Worm (Caenorhabditis elegans) whole organism, L2 larva: ENCODE data around the gene daf-9.

Source experiments
- C34F6.9 ChIP-seq: fragments of 150-350 bp; optimal IDR thresholded peaks from 2 replicates; lab custom pipeline; 2014; ENCODE audit warnings: missing biosample characterization, missing genetic modification characterization
- F13H6.1 ChIP-seq: sonication (generic microtip); optimal IDR thresholded peaks from 2 replicates; lab custom pipeline; 2016; ENCODE audit warnings: missing genetic modification characterization, missing compliant biosample characterization
- alr-1 ChIP-seq: fragments of 150-350 bp; optimal IDR thresholded peaks from 2 replicates; lab custom pipeline; 2014; ENCODE audit warnings: missing biosample characterization, missing genetic modification characterization
- aly-2 ChIP-seq: fragments of 150-350 bp; optimal IDR thresholded peaks from 2 replicates; lab custom pipeline; 2014; ENCODE audit warnings: missing biosample characterization, missing genetic modification characterization
- blmp-1 ChIP-seq: sonication (generic microtip); optimal IDR thresholded peaks from 2 replicates; lab custom pipeline; 2017; ENCODE audit warnings: missing genetic modification characterization, mild to moderate bottlenecking, missing compliant biosample characterization, antibody characterized with exemption, moderate library complexity; ENCODE audit not compliant: insufficient read depth
- ceh-16 ChIP-seq: fragments of 150-350 bp; optimal IDR thresholded peaks from 2 replicates; lab custom pipeline; 2014; ENCODE audit warnings: missing biosample characterization, missing genetic modification characterization
- ceh-82 ChIP-seq: fragments of 150-350 bp; optimal IDR thresholded peaks from 2 replicates; lab custom pipeline; 2014; ENCODE audit warnings: missing biosample characterization, missing genetic modification characterization
- egl-27 ChIP-seq: sonication (generic microtip); optimal IDR thresholded peaks from 3 replicates; lab custom pipeline; 2017; ENCODE audit warnings: missing biosample characterization, missing genetic modification reagents, missing genetic modification characterization
- elt-3 ChIP-seq: sonication (generic microtip); optimal IDR thresholded peaks from 2 replicates; lab custom pipeline; 2017; ENCODE audit warnings: missing biosample characterization, missing genetic modification characterization
- fos-1 ChIP-seq: fragments of 150-350 bp; optimal IDR thresholded peaks from 2 replicates; lab custom pipeline; 2014; ENCODE audit warnings: missing biosample characterization, missing genetic modification characterization
- gmeb-1 ChIP-seq: fragments of 150-350 bp; optimal IDR thresholded peaks from 2 replicates; lab custom pipeline; 2014; ENCODE audit warnings: missing biosample characterization, missing genetic modification characterization
- lin-13 ChIP-seq: fragments of 150-350 bp; optimal IDR thresholded peaks from 2 replicates; lab custom pipeline; 2014; ENCODE audit warnings: missing biosample characterization, missing genetic modification reagents, missing genetic modification characterization
- lsy-2 ChIP-seq, 2 experiments: fragments of 150-350 bp in 1 of 2; sonication (generic microtip) in 1 of 2; optimal IDR thresholded peaks; 2 replicates each; lab custom pipeline; 2014 to 2017; ENCODE audit warnings: missing biosample characterization in 2 of 2, missing genetic modification characterization in 2 of 2
- mbf-1 ChIP-seq: sonication (generic microtip); optimal IDR thresholded peaks from 2 replicates; lab custom pipeline; 2017; ENCODE audit warnings: missing biosample characterization, missing genetic modification characterization
- mdl-1 ChIP-seq, 2 experiments: fragments of 150-350 bp in 1 of 2; sonication (generic microtip) in 1 of 2; optimal IDR thresholded peaks; 2 replicates each; lab custom pipeline; 2017; ENCODE audit warnings: missing biosample characterization in 2 of 2, missing genetic modification characterization in 2 of 2
- nhr-10 ChIP-seq: sonication (generic microtip); optimal IDR thresholded peaks from 2 replicates; lab custom pipeline; 2017; ENCODE audit warnings: missing biosample characterization, missing genetic modification characterization
- nhr-11 ChIP-seq: fragments of 150-350 bp; optimal IDR thresholded peaks from 2 replicates; lab custom pipeline; 2014; ENCODE audit warnings: missing biosample characterization, missing genetic modification characterization
- nhr-129 ChIP-seq: fragments of 150-350 bp; optimal IDR thresholded peaks from 2 replicates; lab custom pipeline; 2014; ENCODE audit warnings: missing biosample characterization, missing genetic modification characterization
- nhr-21 ChIP-seq: fragments of 150-350 bp; optimal IDR thresholded peaks from 2 replicates; lab custom pipeline; 2014; ENCODE audit warnings: missing biosample characterization, missing genetic modification characterization
- nhr-23 ChIP-seq: fragments of 150-350 bp; optimal IDR thresholded peaks from 2 replicates; lab custom pipeline; 2014; ENCODE audit warnings: missing biosample characterization, missing genetic modification reagents, missing genetic modification characterization
- nhr-237 ChIP-seq: fragments of 150-350 bp; optimal IDR thresholded peaks from 2 replicates; lab custom pipeline; 2014; ENCODE audit warnings: missing biosample characterization, missing genetic modification characterization
- nhr-6 ChIP-seq: fragments of 150-350 bp; optimal IDR thresholded peaks from 2 replicates; lab custom pipeline; 2014; ENCODE audit warnings: missing biosample characterization, missing genetic modification characterization
- nhr-77 ChIP-seq: fragments of 150-350 bp; optimal IDR thresholded peaks from 2 replicates; lab custom pipeline; 2014; ENCODE audit warnings: missing biosample characterization, missing genetic modification characterization
- sem-4 ChIP-seq: fragments of 150-350 bp; optimal IDR thresholded peaks from 2 replicates; lab custom pipeline; 2014; ENCODE audit warnings: missing biosample characterization, missing genetic modification reagents, missing genetic modification characterization
- sma-9 ChIP-seq, 2 experiments: fragments of 150-350 bp in 1 of 2; sonication (generic microtip) in 1 of 2; optimal IDR thresholded peaks; 2 replicates each; lab custom pipeline; 2014 to 2016; ENCODE audit warnings: missing genetic modification characterization in 2 of 2, mild to moderate bottlenecking in 1 of 2, missing biosample characterization in 1 of 2, missing compliant biosample characterization in 1 of 2, missing genetic modification reagents in 1 of 2, moderate library complexity in 1 of 2
- snpc-4 ChIP-seq: fragments of 150-350 bp; optimal IDR thresholded peaks from 2 replicates; lab custom pipeline; 2014; ENCODE audit warnings: missing biosample characterization, missing genetic modification characterization
- unc-39 ChIP-seq: fragments of 150-350 bp; optimal IDR thresholded peaks from 2 replicates; lab custom pipeline; 2014; ENCODE audit warnings: missing biosample characterization, missing genetic modification characterization
- zag-1 ChIP-seq: fragments of 150-350 bp; optimal IDR thresholded peaks from 2 replicates; lab custom pipeline; 2014; ENCODE audit warnings: missing biosample characterization, missing genetic modification characterization
- ztf-1 ChIP-seq: fragments of 200-800 bp; sonication (Bioruptor generic); conservative IDR thresholded peaks from 2 replicates; pipeline ENCODE4 v1.3.6; 2022; ENCODE audit warnings: missing genetic modification characterization, missing compliant biosample characterization
- ztf-11 ChIP-seq: sonication (generic microtip); optimal IDR thresholded peaks from 2 replicates; lab custom pipeline; 2017; ENCODE audit warnings: missing biosample characterization, missing genetic modification characterization
- ztf-4 ChIP-seq: fragments of 150-350 bp; optimal IDR thresholded peaks from 2 replicates; lab custom pipeline; 2014; ENCODE audit warnings: missing biosample characterization, missing genetic modification characterization

The daf-9 gene

DNA sequence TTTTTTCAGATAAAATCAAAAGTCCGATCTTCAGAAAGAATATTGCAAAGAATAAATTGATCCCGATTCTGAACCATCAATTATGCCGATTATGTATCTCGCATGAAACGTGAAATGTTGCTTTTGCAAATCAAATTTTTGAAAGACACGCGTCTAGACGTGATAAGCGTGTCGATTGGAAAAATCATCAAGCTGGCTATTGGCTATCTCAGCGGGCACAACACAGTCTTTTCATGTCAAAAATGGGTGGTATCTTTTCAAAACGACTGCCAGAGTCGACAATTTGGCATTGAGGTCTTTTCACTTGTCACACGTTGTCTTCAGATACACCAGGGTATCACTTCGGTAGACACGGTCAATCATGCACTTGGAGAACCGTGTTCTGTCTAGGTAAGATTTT is at the start of gene daf-9:
TSS of gene daf-9 (plus strand) at position 301 of the 400 bp plus-strand sequence.
- TF ChIP-seq alr-1 (tag; lab: Kevin White, UChicago) (no peak), nhr-6 (no peak), nhr-237 (tag; lab: Kevin White, UChicago) (no peak), sma-9 (GFP tag; optimal IDR thresholded peaks at IDR 0.05; lab: Kevin White, UChicago) (no peak), sma-9 (tag; optimal IDR thresholded peaks at IDR 0.05; lab: Kevin White, UChicago) (no peak), fos-1 (tag; lab: Kevin White, UChicago) (no peak), mbf-1 (tag; lab: Kevin White, UChicago) (no peak), nhr-10 (no peak), nhr-11 (no peak), nhr-129 (no peak), ztf-4 (tag; lab: Kevin White, UChicago) (no peak), unc-39 (tag; lab: Kevin White, UChicago) (no peak), egl-27 (no peak), sem-4 (no peak), lin-13 (GFP tag; lab: Kevin White, UChicago) (no peak), ztf-11 (tag; lab: Kevin White, UChicago) (no peak), F13H6.1 (tag; lab: Kevin White, UChicago) (no peak), lsy-2 (tag; optimal IDR thresholded peaks at IDR 0.05; lab: Kevin White, UChicago) (no peak)

DNA sequence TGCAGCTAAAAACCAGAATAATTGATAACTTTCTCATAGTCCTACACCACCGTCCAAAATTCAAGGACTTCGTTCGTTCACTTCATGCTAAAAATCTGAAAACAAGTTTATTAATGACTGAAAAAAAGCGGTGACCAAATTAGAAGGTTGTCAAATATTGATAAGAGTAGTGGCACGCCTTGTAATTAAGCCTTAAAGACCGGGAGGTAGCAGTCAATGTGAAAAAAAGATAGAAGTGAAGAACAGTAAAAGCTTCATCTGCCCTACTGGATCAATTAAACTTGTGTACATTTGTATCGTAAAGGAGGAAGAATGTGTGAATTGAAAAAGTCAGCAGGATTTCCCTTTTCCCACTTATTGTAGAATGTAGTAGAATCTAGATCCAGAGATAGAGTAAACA is 46.3 kb upstream of the daf-9 start, which contains the start of gene tag-275:
TSS of gene tag-275 (minus strand) at position 101 of the 400 bp plus-strand sequence.
- TF ChIP-seq fos-1 (tag; lab: Kevin White, UChicago) (no peak), snpc-4 (no peak)

DNA sequence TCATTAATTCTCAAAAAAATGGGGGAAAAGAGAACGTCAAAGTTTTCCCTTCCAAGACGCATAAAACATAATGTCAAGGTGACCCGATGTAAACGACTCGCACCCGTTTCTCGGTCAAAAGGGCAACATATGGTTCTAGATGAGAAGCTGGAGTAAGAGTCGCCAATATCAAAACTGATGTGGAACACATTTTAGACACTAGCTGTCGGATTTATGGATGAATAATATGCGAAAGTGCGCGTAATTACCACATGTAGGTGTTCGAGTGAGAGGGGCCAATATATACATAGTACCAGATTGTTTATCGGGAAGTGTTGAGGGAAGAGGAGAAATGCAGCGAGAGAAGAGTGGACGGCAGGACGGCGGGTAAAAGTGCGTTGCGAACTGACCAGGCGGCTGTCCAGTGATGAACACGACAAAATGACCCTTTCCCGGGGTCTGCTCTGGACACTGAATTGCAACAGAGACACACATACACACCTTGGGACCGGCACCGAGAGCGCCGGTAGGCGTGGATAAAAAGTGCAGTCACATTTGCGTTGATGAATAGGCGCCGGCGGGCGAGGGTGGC is 45.7 kb upstream of the daf-9 start:
- no peak for TF ChIP-seq elt-3

DNA sequence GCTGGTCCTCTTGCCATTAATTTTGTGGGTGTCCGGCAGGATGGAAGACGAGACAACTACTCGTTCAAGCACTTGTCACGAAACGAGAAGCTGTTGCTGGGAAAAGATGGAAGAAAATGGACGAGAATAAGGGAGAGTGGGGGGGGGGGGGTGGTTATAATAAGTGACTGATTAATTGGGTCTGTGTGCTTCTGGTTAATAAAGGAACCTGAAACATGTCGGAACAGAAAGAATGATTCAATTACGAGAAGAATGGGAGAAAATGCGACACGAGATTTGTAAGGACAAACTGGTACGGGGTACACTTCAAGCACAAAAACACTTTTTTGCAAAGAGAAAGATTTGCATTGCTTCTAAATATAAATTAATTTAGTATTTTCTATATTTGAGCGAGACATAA is 41.3 kb upstream of the daf-9 start:
- no peak for TF ChIP-seq nhr-23
- TF ChIP-seq sma-9 (GFP tag; optimal IDR thresholded peaks at IDR 0.05; lab: Kevin White, UChicago), result no peak
- TF ChIP-seq sma-9 (tag; optimal IDR thresholded peaks at IDR 0.05; lab: Kevin White, UChicago), result no peak
- no peak for TF ChIP-seq nhr-129
- no peak for TF ChIP-seq gmeb-1 (tag; lab: Kevin White, UChicago)
- TF ChIP-seq F13H6.1 (tag; lab: Kevin White, UChicago), result no peak
- no peak for TF ChIP-seq ztf-1
- TF ChIP-seq mbf-1 (tag; lab: Kevin White, UChicago), result no peak

DNA sequence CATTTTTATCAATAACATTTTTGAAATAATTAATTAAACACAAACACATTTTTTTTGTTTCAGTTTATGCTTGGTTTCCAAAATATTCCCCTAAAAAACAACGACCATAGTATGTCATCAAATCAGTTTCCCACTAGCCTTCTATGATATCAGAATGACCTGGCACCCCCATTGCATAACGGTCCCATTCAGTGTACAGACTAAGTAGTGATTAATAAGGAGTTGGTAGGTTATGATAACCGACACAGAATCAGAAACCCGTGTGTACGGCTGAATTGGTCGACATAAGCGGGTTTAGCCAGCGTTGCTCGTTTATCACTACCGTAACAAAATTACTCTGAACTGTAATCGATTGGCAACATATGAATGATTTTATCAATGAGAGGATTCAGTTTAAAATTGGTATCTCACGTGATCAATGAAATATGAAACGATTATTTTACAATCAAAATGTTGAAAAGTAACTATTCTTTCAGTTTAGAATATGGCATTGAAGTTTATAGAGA is 39.3 kb upstream of the daf-9 start:
- TF ChIP-seq C34F6.9 (tag; lab: Kevin White, UChicago) (no peak), ceh-82 (tag; lab: Kevin White, UChicago) (no peak), mdl-1 (tag; optimal IDR thresholded peaks at IDR 0.05; lab: Kevin White, UChicago) (no peak), blmp-1 (tag; lab: Kevin White, UChicago) (no peak), aly-2 (tag; lab: Kevin White, UChicago) (no peak), F13H6.1 (tag; lab: Kevin White, UChicago) (no peak)

- TF ChIP-seq zag-1 (no peak), gmeb-1 (tag; lab: Kevin White, UChicago) (no peak), nhr-77 (tag; lab: Kevin White, UChicago) (no peak), ceh-16 (no peak), mbf-1 (tag; lab: Kevin White, UChicago) (no peak), nhr-21 (tag; lab: Kevin White, UChicago) (no peak), alr-1 (tag; lab: Kevin White, UChicago) (no peak), ceh-82 (tag; lab: Kevin White, UChicago) (no peak)
Observed at ce11 chrX:6159562-6159961, 37.2 kb upstream of the daf-9 start.
